Worm (Caenorhabditis elegans): ENCODE measurements around the gene elo-5.

Gene elo-5

DNA sequence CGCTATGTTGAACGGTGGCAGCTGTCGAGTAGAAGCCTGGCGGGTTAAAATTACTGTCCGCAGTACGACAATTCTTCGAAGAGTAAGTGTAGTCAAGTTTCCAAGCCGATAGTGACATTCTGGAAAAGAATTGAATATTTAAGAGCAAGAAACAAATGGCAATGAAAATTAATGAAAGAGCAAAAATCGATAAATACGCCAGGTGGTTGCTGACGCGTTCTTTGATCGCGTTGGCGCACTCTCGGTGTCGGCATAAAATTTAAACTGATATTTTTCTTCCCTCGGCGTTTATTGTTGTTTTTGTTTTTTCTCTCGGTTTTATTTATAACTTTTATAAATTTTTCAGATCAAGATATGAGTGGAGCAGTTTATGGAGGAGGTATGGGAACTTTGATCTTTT lies 17.8 kb upstream of the elo-5 start, which contains the start of the genes perm-3 and swsn-6 (continued):
- TF ChIP-seq rnt-1 (tag; optimal IDR thresholded peaks at IDR 0.05) (peak; percentile 89), C04F5.9 (tag; optimal IDR thresholded peaks at IDR 0.05) (peak; percentile 25), irx-1 (tag; optimal IDR thresholded peaks at IDR 0.05) (peak; percentile 82), nhr-237 (tag; optimal IDR thresholded peaks at IDR 0.05) (no peak), fkh-4 (tag; optimal IDR thresholded peaks at IDR 0.05; ENCODE audit: borderline replicate concordance) (no peak), swsn-7 (tag; optimal IDR thresholded peaks at IDR 0.05) (peak; percentile 90), nhr-12 (tag; optimal IDR thresholded peaks at IDR 0.05) (no peak), mef-2 (tag; optimal IDR thresholded peaks at IDR 0.05) (peak; percentile 23), nhr-77 (tag; optimal IDR thresholded peaks at IDR 0.05) (peak; percentile 48), F16B12.6 (tag; optimal IDR thresholded peaks at IDR 0.05) (peak; percentile 64), dsc-1 (tag; optimal IDR thresholded peaks at IDR 0.05) (peak; percentile 83), nhr-11 (tag; optimal IDR thresholded peaks at IDR 0.05) (peak; percentile 31)

ce11 chrIV:5393566-5393965 lies 16.6 kb upstream of the elo-5 start:
- peak; percentile 18 for TF ChIP-seq nhr-71 (tag; optimal IDR thresholded peaks at IDR 0.05)
- no peak for TF ChIP-seq egl-13 (tag; optimal IDR thresholded peaks at IDR 0.05)
- peak; percentile 54 for TF ChIP-seq elt-2 (tag; optimal IDR thresholded peaks at IDR 0.05)
- TF ChIP-seq lin-35 (GFP tag; optimal IDR thresholded peaks at IDR 0.05): peak in 1 of 2 experiments; percentile 43

DNA sequence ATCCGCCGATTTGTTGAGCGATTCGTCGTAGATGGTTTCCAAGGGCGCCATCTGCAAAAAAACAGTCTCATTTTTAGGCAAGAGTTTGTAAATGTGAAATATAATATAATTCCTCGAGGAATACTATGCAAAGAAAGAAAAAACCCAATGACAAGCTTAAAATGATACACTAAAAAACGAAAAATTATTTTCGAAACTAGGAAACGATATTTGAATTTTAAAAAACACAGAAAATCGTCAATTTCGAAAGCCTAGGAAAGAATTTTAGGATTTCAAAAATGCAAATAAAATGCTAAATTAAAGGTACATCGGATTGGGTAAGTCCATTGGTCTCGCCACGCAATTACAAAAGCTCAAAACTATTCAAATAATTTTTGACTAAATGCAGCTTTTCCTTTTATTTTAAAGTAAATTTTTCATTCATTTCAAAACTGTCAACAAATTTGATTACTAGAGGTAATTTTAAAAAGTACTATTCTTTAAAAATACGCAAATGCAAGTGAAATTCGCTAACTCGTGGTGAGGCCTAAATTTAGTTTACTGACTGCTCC lies 14.7 kb upstream of the elo-5 start, which contains the start of the genes htp-1 and ZK616.5:
htp-1 (minus strand) TSS at position 51 of the 551 bp plus-strand sequence.
ZK616.5 (plus strand) TSS at position 423 of the 551 bp plus-strand sequence.
- no peak for TF ChIP-seq egl-27 (tag; optimal IDR thresholded peaks at IDR 0.05)
- TF ChIP-seq unc-62 (GFP tag; optimal IDR thresholded peaks at IDR 0.05): no peak
- TF ChIP-seq ceh-88 (GFP tag; IDR thresholded peaks at IDR 0.05): no peak
- no peak for TF ChIP-seq mdl-1 (tag; optimal IDR thresholded peaks at IDR 0.05)
- no peak for TF ChIP-seq efl-3 (GFP tag; optimal IDR thresholded peaks at IDR 0.05)
- TF ChIP-seq fkh-10 (GFP tag; optimal IDR thresholded peaks at IDR 0.05): no peak
- TF ChIP-seq nhr-84 (tag; optimal IDR thresholded peaks at IDR 0.05): no peak
- no peak for TF ChIP-seq nhr-47 (tag; optimal IDR thresholded peaks at IDR 0.05)
- no peak for TF ChIP-seq C34B4.2 (tag; optimal IDR thresholded peaks at IDR 0.05)
- TF ChIP-seq ztf-11 (tag; optimal IDR thresholded peaks at IDR 0.05): no peak
- TF ChIP-seq pax-3 (tag; optimal IDR thresholded peaks at IDR 0.05): no peak
- no peak for TF ChIP-seq C04F5.9 (tag; optimal IDR thresholded peaks at IDR 0.05)
- no peak for TF ChIP-seq nhr-28 (tag; optimal IDR thresholded peaks at IDR 0.05)
- no peak for TF ChIP-seq efl-1 (optimal IDR thresholded peaks at IDR 0.05)
- TF ChIP-seq efl-1 (GFP tag; optimal IDR thresholded peaks at IDR 0.05 in 1 of 2): no peak
- no peak for TF ChIP-seq aha-1 (tag; optimal IDR thresholded peaks at IDR 0.05)

- TF ChIP-seq unc-130 (tag; optimal IDR thresholded peaks at IDR 0.05) (no peak), nhr-85 (tag) (peak; percentile 47), ama-1 (optimal IDR thresholded peaks at IDR 0.05) (no peak), isw-1 (GFP tag; IDR thresholded peaks at IDR 0.05) (no peak), lin-14 (GFP tag; optimal IDR thresholded peaks at IDR 0.05) (peak; percentile 19), C34B4.2 (tag; optimal IDR thresholded peaks at IDR 0.05) (no peak), ceh-63 (GFP tag; optimal IDR thresholded peaks at IDR 0.05) (no peak), ceh-90 (tag; optimal IDR thresholded peaks at IDR 0.05) (no peak), elt-3 (tag; optimal IDR thresholded peaks at IDR 0.05) (no peak), ceh-88 (GFP tag; IDR thresholded peaks at IDR 0.05) (no peak), mef-2 (tag; optimal IDR thresholded peaks at IDR 0.05) (no peak), pax-3 (tag; optimal IDR thresholded peaks at IDR 0.05) (no peak), pqm-1 (tag; optimal IDR thresholded peaks at IDR 0.05) (no peak), nhr-47 (tag; optimal IDR thresholded peaks at IDR 0.05) (no peak), pag-3 (tag; optimal IDR thresholded peaks at IDR 0.05; ENCODE audit: borderline replicate concordance, insufficient read depth) (no peak), jun-1 (tag; optimal IDR thresholded peaks at IDR 0.05) (no peak), unc-98 (GFP tag; IDR thresholded peaks at IDR 0.05) (no peak)
These were observed 13.0 kb upstream of the elo-5 start for ce11 chrIV:5389951-5390350.
